Worm (Caenorhabditis elegans) whole organism, mixed stage, embryonic: ENCODE data around the gene gnrr-3.

Source experiments
- blmp-1 ChIP-seq: fragments of 150-350 bp; optimal IDR thresholded peaks from 2 replicates; lab custom pipeline; 2014; ENCODE audit warnings: missing biosample characterization, missing genetic modification characterization
- ceh-83 ChIP-seq: fragments of 200-800 bp; sonication (Bioruptor generic); optimal IDR thresholded peaks from 2 replicates; lab custom pipeline; 2018; ENCODE audit warnings: mild to moderate bottlenecking, missing genetic modification characterization, missing compliant biosample characterization
- ces-1 ChIP-seq: fragments of 150-350 bp; optimal IDR thresholded peaks from 2 replicates; lab custom pipeline; 2014; ENCODE audit warnings: missing biosample characterization, missing genetic modification reagents, missing genetic modification characterization
- cnd-1 ChIP-seq: fragments of 200-800 bp; sonication (Bioruptor generic); optimal IDR thresholded peaks from 2 replicates; lab custom pipeline; 2018; ENCODE audit warnings: mild to moderate bottlenecking, missing genetic modification characterization, missing compliant biosample characterization
- ham-2 ChIP-seq: fragments of 200-800 bp; sonication (Bioruptor generic); optimal IDR thresholded peaks from 2 replicates; lab custom pipeline; 2018; ENCODE audit warnings: mild to moderate bottlenecking, missing genetic modification characterization, missing compliant biosample characterization
- lin-32 ChIP-seq: fragments of 200-800 bp; sonication (Bioruptor generic); optimal IDR thresholded peaks from 2 replicates; lab custom pipeline; 2018; ENCODE audit warnings: mild to moderate bottlenecking, missing genetic modification characterization, missing compliant biosample characterization
- lsy-2 ChIP-seq: fragments of 150-350 bp; optimal IDR thresholded peaks from 2 replicates; lab custom pipeline; 2014; ENCODE audit warnings: missing biosample characterization, missing genetic modification characterization
- nhr-237 ChIP-seq: fragments of 150-350 bp; optimal IDR thresholded peaks from 2 replicates; lab custom pipeline; 2014; ENCODE audit warnings: missing biosample characterization, missing genetic modification characterization
- nhr-28 ChIP-seq: fragments of 150-350 bp; optimal IDR thresholded peaks from 2 replicates; lab custom pipeline; 2014; ENCODE audit warnings: missing biosample characterization, missing genetic modification characterization
- snpc-4 ChIP-seq: fragments of 150-350 bp; optimal IDR thresholded peaks from 2 replicates; lab custom pipeline; 2014; ENCODE audit warnings: missing biosample characterization, missing genetic modification characterization
- ztf-11 ChIP-seq: fragments of 150-350 bp; optimal IDR thresholded peaks from 2 replicates; lab custom pipeline; 2014; ENCODE audit warnings: missing biosample characterization, missing genetic modification characterization

- TF ChIP-seq blmp-1 (tag; lab: Kevin White, UChicago): no peak
- no peak for TF ChIP-seq ceh-83 (GFP tag; lab: Kevin White, UChicago)
- TF ChIP-seq nhr-28: no peak
- TF ChIP-seq nhr-237 (tag; lab: Kevin White, UChicago): no peak
- TF ChIP-seq lin-32 (GFP tag; lab: Kevin White, UChicago): no peak
- TF ChIP-seq ces-1 (GFP tag; lab: Kevin White, UChicago): no peak
- no peak for TF ChIP-seq snpc-4 (tag; lab: Kevin White, UChicago)
- TF ChIP-seq cnd-1 (tag; lab: Kevin White, UChicago): no peak
- TF ChIP-seq ztf-11 (tag; lab: Kevin White, UChicago): no peak
- TF ChIP-seq ham-2 (GFP tag; lab: Kevin White, UChicago): no peak
- no peak for TF ChIP-seq lsy-2 (tag; lab: Kevin White, UChicago)
These were observed 30.0 kb downstream of the gnrr-3 start for ce11 chrX:10079230-10079629.
